Fruit fly (Drosophila melanogaster) whole organism, prepupa: ENCODE results near the gene Sk1.

ENCODE experiments used
- CG10669 ChIP-seq: fragments of 200-800 bp; sonication (Bioruptor generic); optimal IDR thresholded peaks from 3 replicates; lab custom pipeline; 2018; ENCODE audit warnings: missing biosample characterization, mild to moderate bottlenecking, missing genetic modification characterization, moderate library complexity
- CG11294 ChIP-seq: fragments of 200-800 bp; sonication (Bioruptor generic); IDR thresholded peaks from 2 replicates; pipeline ENCODE4 v1.3.6; 2022; ENCODE audit warnings: missing biosample characterization, missing genetic modification characterization
- CG11762 ChIP-seq: fragments of 200-800 bp; sonication (Bioruptor generic); optimal IDR thresholded peaks from 3 replicates; lab custom pipeline; 2016; ENCODE audit warnings: missing biosample characterization, missing genetic modification characterization; ENCODE audit not compliant: insufficient read depth
- CG11902 ChIP-seq: fragments of 200-800 bp; sonication (Bioruptor generic); optimal IDR thresholded peaks from 3 replicates; lab custom pipeline; 2016; ENCODE audit warnings: missing biosample characterization, missing genetic modification characterization
- CG15336 ChIP-seq: fragments of 200-800 bp; sonication (Bioruptor generic); IDR thresholded peaks from 2 replicates; pipeline ENCODE4 v1.3.6; 2022; ENCODE audit warnings: missing biosample characterization, missing genetic modification characterization
- CG1621 ChIP-seq: fragments of 200-800 bp; sonication (Bioruptor generic); optimal IDR thresholded peaks from 3 replicates; lab custom pipeline; 2018; ENCODE audit warnings: missing biosample characterization, mild to moderate bottlenecking, missing genetic modification characterization
- CG16779 ChIP-seq: fragments of 200-800 bp; sonication (Bioruptor generic); optimal IDR thresholded peaks from 3 replicates; lab custom pipeline; 2017; ENCODE audit warnings: missing biosample characterization, mild to moderate bottlenecking, missing genetic modification characterization
- CG3032 ChIP-seq: fragments of 200-800 bp; optimal IDR thresholded peaks from 2 replicates; lab custom pipeline; 2019; ENCODE audit warnings: missing biosample characterization, mild to moderate bottlenecking, missing genetic modification characterization, moderate library complexity
- CG31627 ChIP-seq: fragments of 200-800 bp; sonication (Bioruptor generic); optimal IDR thresholded peaks from 3 replicates; lab custom pipeline; 2016; ENCODE audit warnings: missing biosample characterization, missing genetic modification characterization
- CG32006 ChIP-seq: fragments of 200-800 bp; sonication (Bioruptor generic); optimal IDR thresholded peaks from 3 replicates; lab custom pipeline; 2017; ENCODE audit warnings: missing biosample characterization, mild to moderate bottlenecking, missing genetic modification characterization
- CG34406 ChIP-seq: fragments of 200-800 bp; sonication (Bioruptor generic); optimal IDR thresholded peaks from 3 replicates; lab custom pipeline; 2016; ENCODE audit warnings: missing biosample characterization, missing genetic modification characterization
- CG3919 ChIP-seq: fragments of 200-800 bp; sonication (Bioruptor generic); optimal IDR thresholded peaks from 3 replicates; lab custom pipeline; 2016; ENCODE audit warnings: missing biosample characterization, missing genetic modification characterization
- CG4318 ChIP-seq: fragments of 200-800 bp; sonication (Bioruptor generic); optimal IDR thresholded peaks from 3 replicates; lab custom pipeline; 2017; ENCODE audit warnings: missing biosample characterization, mild to moderate bottlenecking, missing genetic modification characterization
- CG6276 ChIP-seq: fragments of 200-800 bp; sonication (Bioruptor generic); optimal IDR thresholded peaks from 2 replicates; lab custom pipeline; 2017; ENCODE audit warnings: missing biosample characterization, mild to moderate bottlenecking, missing genetic modification characterization
- CG6808 ChIP-seq: fragments of 200-800 bp; sonication (Bioruptor generic); optimal IDR thresholded peaks from 3 replicates; lab custom pipeline; 2017; ENCODE audit warnings: missing biosample characterization, missing genetic modification characterization, mild to moderate bottlenecking, moderate library complexity, missing genetic modification reagents
- CG6854 ChIP-seq: fragments of 200-800 bp; sonication (Bioruptor generic); optimal IDR thresholded peaks from 2 replicates; lab custom pipeline; 2017; ENCODE audit warnings: missing biosample characterization, mild to moderate bottlenecking, missing genetic modification characterization
- CG8119 ChIP-seq: fragments of 200-800 bp; sonication (Bioruptor generic); IDR thresholded peaks from 3 replicates; pipeline ENCODE4 v1.3.6; 2022; ENCODE audit warnings: missing biosample characterization, missing genetic modification characterization
- CG8319 ChIP-seq: fragments of 200-800 bp; sonication (Bioruptor generic); optimal IDR thresholded peaks from 3 replicates; lab custom pipeline; 2016; ENCODE audit warnings: missing biosample characterization, missing genetic modification characterization
- Eip75B ChIP-seq: fragments of 200-800 bp; sonication (Bioruptor generic); optimal IDR thresholded peaks from 3 replicates; lab custom pipeline; 2016; ENCODE audit warnings: missing biosample characterization, missing genetic modification characterization
- Eip78C ChIP-seq: fragments of 200-800 bp; sonication (Bioruptor generic); peaks from one replicate; lab custom pipeline; 2016; ENCODE audit warnings: missing biosample characterization, missing genetic modification characterization
- Eip93F ChIP-seq: fragments of 200-800 bp; sonication (Bioruptor generic); optimal IDR thresholded peaks from 2 replicates; lab custom pipeline; 2016; ENCODE audit warnings: missing biosample characterization, mild to moderate bottlenecking, missing genetic modification characterization
- Ets96B ChIP-seq: fragments of 200-800 bp; optimal IDR thresholded peaks from 2 replicates; lab custom pipeline; 2019; ENCODE audit warnings: missing biosample characterization, mild to moderate bottlenecking, missing genetic modification characterization, moderate library complexity
- Gug ChIP-seq: fragments of 200-800 bp; sonication (Bioruptor generic); IDR thresholded peaks from 2 replicates; pipeline ENCODE4 v1.3.6; 2022; ENCODE audit warnings: missing biosample characterization, missing genetic modification characterization
- Hr38 ChIP-seq: sonication (Bioruptor generic); optimal IDR thresholded peaks from 2 replicates; lab custom pipeline; 2016; ENCODE audit warnings: missing biosample characterization, missing genetic modification characterization
- Hr39 ChIP-seq: fragments of 200-800 bp; sonication (Bioruptor generic); optimal IDR thresholded peaks from 2 replicates; lab custom pipeline; 2016; ENCODE audit warnings: missing biosample characterization, missing genetic modification characterization
- Lpt ChIP-seq: fragments of 200-800 bp; sonication (Bioruptor generic); optimal IDR thresholded peaks from 3 replicates; lab custom pipeline; 2016; ENCODE audit warnings: missing biosample characterization, missing genetic modification characterization
- OdsH ChIP-seq: fragments of 200-800 bp; sonication (Bioruptor generic); optimal IDR thresholded peaks from 3 replicates; lab custom pipeline; 2016; ENCODE audit warnings: missing biosample characterization, missing genetic modification characterization
- Smox ChIP-seq: fragments of 200-800 bp; sonication (Bioruptor generic); optimal IDR thresholded peaks from 3 replicates; lab custom pipeline; 2016; ENCODE audit warnings: missing biosample characterization, missing genetic modification characterization
- Sox102F ChIP-seq: fragments of 200-800 bp; sonication (Bioruptor generic); optimal IDR thresholded peaks from 2 replicates; lab custom pipeline; 2016; ENCODE audit warnings: missing biosample characterization, mild to moderate bottlenecking, missing genetic modification characterization
- Sox14 ChIP-seq: fragments of 200-800 bp; sonication (Bioruptor generic); optimal IDR thresholded peaks from 3 replicates; lab custom pipeline; 2016; ENCODE audit warnings: missing biosample characterization, missing genetic modification characterization
- Sox15 ChIP-seq: fragments of 200-800 bp; sonication (Bioruptor generic); optimal IDR thresholded peaks from 3 replicates; lab custom pipeline; 2016; ENCODE audit warnings: missing biosample characterization, missing genetic modification characterization
- achi ChIP-seq: fragments of 200-800 bp; sonication (Bioruptor generic); optimal IDR thresholded peaks from 3 replicates; lab custom pipeline; 2016; ENCODE audit warnings: missing biosample characterization, missing genetic modification characterization
- acj6 ChIP-seq: fragments of 200-800 bp; sonication (Bioruptor generic); optimal IDR thresholded peaks from 3 replicates; lab custom pipeline; 2016; ENCODE audit warnings: missing biosample characterization, missing genetic modification characterization
- cyc ChIP-seq: fragments of 200-800 bp; sonication (Bioruptor generic); optimal IDR thresholded peaks from 3 replicates; lab custom pipeline; 2016; ENCODE audit warnings: missing biosample characterization, missing genetic modification characterization
- dac ChIP-seq: fragments of 200-800 bp; sonication (Bioruptor generic); optimal IDR thresholded peaks from 2 replicates; lab custom pipeline; 2017; ENCODE audit warnings: missing biosample characterization, mild to moderate bottlenecking, missing genetic modification characterization
- dsx ChIP-seq: fragments of 200-800 bp; optimal IDR thresholded peaks from 3 replicates; lab custom pipeline; 2019; ENCODE audit warnings: missing biosample characterization, mild to moderate bottlenecking, missing genetic modification characterization, moderate library complexity; ENCODE audit not compliant: poor library complexity, severe bottlenecking
- eg ChIP-seq: fragments of 200-800 bp; sonication (Bioruptor generic); IDR thresholded peaks from 3 replicates; pipeline ENCODE4 v1.3.6; 2022; ENCODE audit warnings: missing biosample characterization, missing genetic modification characterization
- esn ChIP-seq: fragments of 200-800 bp; sonication (Bioruptor generic); optimal IDR thresholded peaks from 2 replicates; lab custom pipeline; 2016; ENCODE audit warnings: missing biosample characterization, mild to moderate bottlenecking, missing genetic modification characterization, moderate library complexity
- fd59A ChIP-seq: fragments of 200-800 bp; sonication (Bioruptor generic); optimal IDR thresholded peaks from 2 replicates; lab custom pipeline; 2017; ENCODE audit warnings: missing biosample characterization, mild to moderate bottlenecking, missing genetic modification characterization, missing genetic modification reagents
- fd85E ChIP-seq: fragments of 200-800 bp; sonication (Bioruptor generic); optimal IDR thresholded peaks from 3 replicates; lab custom pipeline; 2016; ENCODE audit warnings: missing biosample characterization, missing genetic modification characterization
- net ChIP-seq: fragments of 200-800 bp; sonication (Bioruptor generic); optimal IDR thresholded peaks from 3 replicates; lab custom pipeline; 2016; ENCODE audit warnings: missing biosample characterization, missing genetic modification characterization
- pdm3 ChIP-seq: fragments of 200-800 bp; sonication (Bioruptor generic); optimal IDR thresholded peaks from 3 replicates; lab custom pipeline; 2016; ENCODE audit warnings: missing biosample characterization, missing genetic modification characterization
- salr ChIP-seq, 2 experiments: fragments of 200-800 bp; sonication (Bioruptor generic); optimal IDR thresholded peaks; 3 replicates each; lab custom pipeline; 2016 to 2018; ENCODE audit warnings: missing biosample characterization in 2 of 2, missing genetic modification characterization in 2 of 2, mild to moderate bottlenecking in 1 of 2
- spab ChIP-seq: fragments of 200-800 bp; sonication (Bioruptor generic); optimal IDR thresholded peaks from 2 replicates; lab custom pipeline; 2017; ENCODE audit warnings: missing biosample characterization, mild to moderate bottlenecking, missing genetic modification characterization, missing genetic modification reagents
- svp ChIP-seq: fragments of 200-800 bp; sonication (Bioruptor generic); peaks from one replicate; lab custom pipeline; 2016; ENCODE audit warnings: missing biosample characterization, missing genetic modification characterization
- topi ChIP-seq: fragments of 200-800 bp; sonication (Bioruptor generic); optimal IDR thresholded peaks from 3 replicates; lab custom pipeline; 2016; ENCODE audit warnings: missing biosample characterization, missing genetic modification characterization
- vri ChIP-seq: fragments of 200-800 bp; sonication (Bioruptor generic); optimal IDR thresholded peaks from 3 replicates; lab custom pipeline; 2016; ENCODE audit warnings: missing biosample characterization, mild to moderate bottlenecking, missing genetic modification characterization

The Sk1 gene

dm6 chrX:11492205-11492604, 49.9 kb downstream of the Sk1 start (continued):
- TF ChIP-seq Gug (GFP tag; lab: Robert Waterston, UW) = no peak
- no peak for TF ChIP-seq svp (GFP tag; lab: Kevin White, UChicago)
- TF ChIP-seq OdsH (GFP tag; lab: Kevin White, UChicago) = peak; percentile 26
- peak; percentile 4 for TF ChIP-seq CG4318 (GFP tag; lab: Kevin White, UChicago)
- no peak for TF ChIP-seq vri (GFP tag; lab: Kevin White, UChicago)
- TF ChIP-seq fd85E = no peak
- TF ChIP-seq Lpt (GFP tag; lab: Kevin White, UChicago) = peak; percentile 66
- peak; percentile 12 for TF ChIP-seq CG10669 (GFP tag; lab: Kevin White, UChicago)
- peak; percentile 37 for TF ChIP-seq Ets96B
- no peak for TF ChIP-seq Sox102F (GFP tag; lab: Kevin White, UChicago)
- no peak for TF ChIP-seq spab (GFP tag; lab: Kevin White, UChicago)
- peak; percentile 43 for TF ChIP-seq achi (GFP tag; lab: Kevin White, UChicago)
- no peak for TF ChIP-seq esn
- no peak for TF ChIP-seq CG3032 (tag; lab: Kevin White, UChicago)
- no peak for TF ChIP-seq Smox (GFP tag; lab: Kevin White, UChicago)
- peak; percentile 1 for TF ChIP-seq CG6808 (GFP tag; lab: Kevin White, UChicago)
- TF ChIP-seq CG32006 (GFP tag; lab: Kevin White, UChicago) = peak; percentile 72
- TF ChIP-seq salr (GFP tag; optimal IDR thresholded peaks at IDR 0.05; lab: Kevin White, UChicago) = peak in 1 of 2 experiments; percentile 43
- no peak for TF ChIP-seq CG11294 (GFP tag; lab: Robert Waterston, UW)
- no peak for TF ChIP-seq cyc (GFP tag; lab: Kevin White, UChicago)

dm6 chrX:11492916-11493590, 50.7 kb downstream of the Sk1 start, which contains the start of gene Drak:
Drak (plus strand) TSS chrX:11493135.
- peak; percentile 37 for TF ChIP-seq CG6854 (GFP tag; lab: Kevin White, UChicago)
- TF ChIP-seq acj6 = no peak
- TF ChIP-seq topi (GFP tag; lab: Kevin White, UChicago) = no peak
- TF ChIP-seq salr (GFP tag; optimal IDR thresholded peaks at IDR 0.05; lab: Kevin White, UChicago) = no peak
- no peak for TF ChIP-seq CG32006 (GFP tag; lab: Kevin White, UChicago)
- TF ChIP-seq dac = no peak
- no peak for TF ChIP-seq Sox14 (GFP tag; lab: Kevin White, UChicago)
- no peak for TF ChIP-seq Hr39 (GFP tag; lab: Kevin White, UChicago)
- no peak for TF ChIP-seq fd59A
- no peak for TF ChIP-seq Smox (GFP tag; lab: Kevin White, UChicago)
- TF ChIP-seq Eip93F (GFP tag; lab: Kevin White, UChicago) = no peak
- TF ChIP-seq CG3919 (GFP tag; lab: Kevin White, UChicago) = no peak
- TF ChIP-seq dsx (GFP tag; lab: Kevin White, UChicago) = no peak
- no peak for TF ChIP-seq Lpt (GFP tag; lab: Kevin White, UChicago)
- no peak for TF ChIP-seq CG11902 (GFP tag; lab: Kevin White, UChicago)
- no peak for TF ChIP-seq CG8119
- no peak for TF ChIP-seq CG10669 (GFP tag; lab: Kevin White, UChicago)
- TF ChIP-seq vri (GFP tag; lab: Kevin White, UChicago) = peak; percentile 25
- TF ChIP-seq CG1621 (tag; lab: Kevin White, UChicago) = peak; percentile 20
- TF ChIP-seq Gug (GFP tag; lab: Robert Waterston, UW) = no peak
- no peak for TF ChIP-seq CG11294 (GFP tag; lab: Robert Waterston, UW)
- no peak for TF ChIP-seq CG31627
- TF ChIP-seq spab (GFP tag; lab: Kevin White, UChicago) = no peak
- no peak for TF ChIP-seq pdm3 (GFP tag; lab: Kevin White, UChicago)
- TF ChIP-seq CG16779 = no peak
- TF ChIP-seq fd85E = no peak
- no peak for TF ChIP-seq svp (GFP tag; lab: Kevin White, UChicago)
- TF ChIP-seq Ets96B = no peak
- peak; percentile 33 for TF ChIP-seq Sox102F (GFP tag; lab: Kevin White, UChicago)
- TF ChIP-seq Hr38 (GFP tag; lab: Kevin White, UChicago) = no peak
- TF ChIP-seq Eip78C (GFP tag; lab: Kevin White, UChicago) = peak; percentile 5
- TF ChIP-seq CG11762 = no peak
- no peak for TF ChIP-seq cyc (GFP tag; lab: Kevin White, UChicago)
- TF ChIP-seq CG3032 (tag; lab: Kevin White, UChicago) = no peak
- TF ChIP-seq CG6808 (GFP tag; lab: Kevin White, UChicago) = peak; percentile 8
- TF ChIP-seq CG6276 (GFP tag; lab: Kevin White, UChicago) = peak; percentile 12
- no peak for TF ChIP-seq CG8319
- no peak for TF ChIP-seq Eip75B
- no peak for TF ChIP-seq CG15336 (GFP tag; lab: Robert Waterston, UW)
- no peak for TF ChIP-seq Sox15
- no peak for TF ChIP-seq eg (GFP tag; lab: Robert Waterston, UW)
- no peak for TF ChIP-seq CG34406 (GFP tag; lab: Kevin White, UChicago)
- TF ChIP-seq net = no peak
